Fruit fly (Drosophila melanogaster) ovary, adult (tissue): ENCODE measurements around the gene CG12010.

ENCODE experiments used
- CG17801 ChIP-seq: fragments of 200-800 bp; optimal IDR thresholded peaks from 2 replicates; lab custom pipeline; 2019; ENCODE audit warnings: missing biosample characterization, mild to moderate bottlenecking, missing genetic modification characterization, moderate library complexity; ENCODE audit not compliant: partially characterized antibody

CG12010 gene

DNA sequence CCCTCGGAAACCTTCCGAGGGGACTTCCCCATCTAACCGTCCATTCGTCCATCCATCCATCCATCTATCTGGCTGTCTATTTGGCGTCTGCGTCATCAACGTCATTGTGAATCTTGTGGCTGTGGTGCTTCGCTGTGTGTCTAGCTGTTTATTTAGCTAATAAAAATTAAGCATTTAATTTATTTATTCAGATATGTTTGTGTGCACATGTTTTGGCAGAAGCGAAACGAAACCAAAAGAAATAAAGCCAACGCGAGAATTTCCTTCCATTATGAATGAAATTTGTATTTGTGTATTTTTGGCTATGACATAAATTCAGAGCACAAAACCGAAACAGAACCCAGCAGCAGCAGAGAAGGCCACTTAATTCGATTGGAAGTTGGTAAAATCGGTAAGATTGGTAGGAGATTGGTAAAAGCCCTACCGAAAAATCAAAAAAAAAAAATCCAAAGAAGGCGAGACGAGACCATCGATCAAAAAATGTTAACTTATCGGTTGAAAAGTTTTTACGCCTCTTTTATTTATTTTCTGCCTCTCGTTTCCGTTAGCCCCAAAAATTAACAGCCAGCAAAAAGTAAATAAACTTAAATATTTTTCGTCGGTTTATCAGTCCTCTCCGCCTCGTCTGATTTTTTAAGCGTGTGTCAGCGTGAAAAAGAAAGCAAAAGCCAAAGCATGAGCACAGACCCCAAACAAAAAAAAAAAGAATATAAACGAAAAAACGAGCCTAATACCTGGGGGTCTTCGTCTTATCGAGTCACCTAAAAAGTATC lies 40.9 kb downstream of the CG12010 start:
- TF ChIP-seq CG17801 (GFP tag; lab: Kevin White, UChicago), result no peak

DNA sequence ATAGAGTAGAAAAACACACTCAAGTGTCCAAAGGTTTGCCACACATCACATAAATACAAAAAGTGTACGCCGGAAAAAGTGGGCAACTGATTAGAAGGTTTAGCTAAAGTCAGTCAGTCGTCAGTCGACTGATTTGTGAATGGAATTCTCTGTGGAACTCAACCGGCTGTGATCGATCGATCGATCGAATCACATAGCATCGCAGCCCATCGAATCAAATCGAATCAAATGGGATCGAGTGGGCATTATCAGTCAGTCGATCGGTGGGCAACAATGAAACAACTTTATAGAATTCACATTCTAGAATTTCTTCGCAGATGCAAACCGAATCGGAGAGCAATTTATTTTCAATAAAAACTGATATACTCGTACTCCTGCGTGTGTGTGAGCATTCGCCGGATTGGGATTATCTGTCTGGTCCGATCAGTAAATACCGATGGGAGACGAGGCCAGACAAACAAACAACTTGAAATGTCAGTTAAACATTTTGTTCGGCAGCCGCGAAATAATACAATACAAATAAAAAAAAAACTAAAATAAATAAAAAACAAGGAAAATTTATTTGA lies 41.6 kb downstream of the CG12010 start:
- no peak for TF ChIP-seq CG17801 (GFP tag; lab: Kevin White, UChicago)

DNA sequence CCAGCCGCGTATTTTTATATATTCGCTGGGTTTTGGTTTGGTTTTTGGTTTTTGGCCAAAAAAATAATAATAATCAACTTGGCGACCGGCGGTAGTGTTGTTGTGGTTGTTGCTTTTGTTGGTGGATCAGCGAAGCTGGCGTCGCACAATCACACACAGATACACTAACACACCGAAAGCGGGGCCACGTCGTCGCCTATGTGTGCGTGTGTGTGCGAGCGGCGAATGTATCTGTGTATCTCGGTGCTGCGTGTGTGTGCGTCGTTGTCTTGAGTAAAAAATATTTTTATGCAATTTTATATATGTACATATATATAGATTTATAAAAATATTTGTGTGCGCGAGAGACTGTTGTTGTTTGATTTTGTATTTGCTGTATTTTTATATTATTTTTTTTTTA lies 43.0 kb downstream of the CG12010 start:
- no peak for TF ChIP-seq CG17801 (GFP tag; lab: Kevin White, UChicago)

DNA sequence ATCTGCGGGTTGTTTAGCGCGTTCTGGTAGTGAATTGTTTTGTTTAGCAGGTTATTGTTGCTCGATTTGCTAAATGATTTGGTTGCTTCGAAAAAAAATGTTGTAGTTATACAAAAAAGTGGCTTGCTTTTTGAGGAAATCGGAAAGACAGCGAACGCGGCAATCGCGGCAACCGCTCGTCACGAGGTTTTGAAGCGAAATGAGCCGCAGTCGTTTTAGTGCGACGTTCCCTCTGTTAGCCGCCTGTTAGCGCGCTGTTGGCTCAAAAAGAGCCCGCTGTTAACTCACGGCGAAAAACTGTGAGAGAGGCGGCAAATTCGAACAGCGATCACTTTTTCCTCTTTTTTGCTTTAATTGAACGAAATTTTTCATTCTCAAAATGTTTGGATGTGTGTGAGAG lies 43.7 kb downstream of the CG12010 start:
- peak; percentile 36 for TF ChIP-seq CG17801 (GFP tag; lab: Kevin White, UChicago)

DNA sequence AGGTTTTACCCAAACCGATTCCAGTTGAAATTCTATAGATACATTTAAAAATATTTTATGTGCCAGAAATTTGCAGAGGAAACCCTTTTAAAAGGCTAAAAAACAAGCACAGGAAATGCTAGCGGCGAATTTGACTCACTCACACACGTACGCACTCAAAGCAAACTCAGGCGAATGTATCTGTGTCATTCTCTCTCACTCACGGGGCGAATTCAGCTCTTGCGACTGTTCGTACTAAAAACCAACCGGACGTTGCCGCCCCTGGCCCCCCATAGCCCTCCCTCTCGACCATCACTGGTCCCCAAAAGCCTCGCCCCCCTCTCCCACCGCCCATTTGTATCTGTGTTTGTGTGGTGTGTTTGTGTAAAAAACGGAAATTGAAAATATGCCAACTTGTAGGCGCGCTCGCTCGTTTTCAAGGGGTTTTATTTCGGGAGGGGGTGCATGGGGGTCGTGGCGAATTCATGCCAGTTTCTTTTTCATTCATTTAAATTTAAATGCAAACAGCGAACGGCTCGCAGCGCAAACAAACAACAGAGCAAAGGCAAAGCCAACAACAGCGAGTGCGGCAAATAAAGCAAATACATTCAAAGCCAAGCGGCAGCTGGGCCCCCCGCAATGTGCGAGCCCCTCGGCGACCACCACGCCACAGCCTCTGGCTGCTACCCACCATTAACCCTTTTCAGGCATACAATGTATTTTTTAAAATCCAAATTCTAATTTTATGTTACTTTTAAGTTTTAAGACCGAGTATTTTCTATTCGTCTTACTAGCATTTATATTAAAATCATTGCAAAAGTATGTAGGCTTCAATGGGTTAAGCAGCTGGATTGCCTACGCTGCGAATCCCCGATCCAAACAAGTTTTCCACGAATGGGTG lies 44.4 kb downstream of the CG12010 start:
- TF ChIP-seq CG17801 (GFP tag; lab: Kevin White, UChicago), result no peak

DNA sequence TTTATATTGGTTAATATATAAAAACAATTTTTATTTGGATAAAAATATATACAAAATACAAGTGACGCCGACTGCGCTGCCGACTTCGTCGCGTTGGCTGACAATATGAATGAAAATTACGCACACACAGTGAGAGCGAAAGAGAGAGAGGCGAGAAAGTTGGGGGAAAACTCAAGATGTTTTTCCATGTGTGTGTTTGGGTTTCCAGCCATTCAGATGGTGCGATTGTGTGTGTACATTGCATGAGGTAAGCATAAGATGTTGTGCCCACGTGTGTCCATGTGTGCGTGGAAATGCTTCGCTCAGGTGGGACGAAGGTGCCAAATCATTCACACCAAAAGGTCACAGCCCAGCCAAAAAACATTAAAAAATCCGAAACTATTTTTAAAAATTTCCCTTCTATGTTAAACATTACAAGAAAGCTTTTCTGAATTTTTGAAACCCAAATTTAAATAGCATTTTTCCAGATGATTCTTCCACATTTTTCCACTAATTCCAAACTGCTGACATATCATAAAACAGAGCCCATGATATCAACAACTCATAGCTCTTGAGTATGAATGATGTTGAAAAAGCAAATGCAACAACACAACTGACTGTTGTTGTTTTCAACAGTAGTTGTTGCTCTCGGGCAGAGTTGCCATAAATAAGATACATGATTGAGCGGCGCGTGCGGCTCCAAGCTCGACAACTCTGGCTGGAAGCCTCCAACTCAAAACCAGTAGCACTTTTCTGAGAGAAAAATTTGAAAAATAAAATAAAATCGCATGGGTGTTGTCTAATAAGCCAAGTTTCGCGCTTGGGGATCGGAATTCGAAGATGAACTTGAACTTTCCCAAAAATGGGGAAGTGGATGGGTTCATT lies 45.5 kb downstream of the CG12010 start:
- no peak for TF ChIP-seq CG17801 (GFP tag; lab: Kevin White, UChicago)

DNA sequence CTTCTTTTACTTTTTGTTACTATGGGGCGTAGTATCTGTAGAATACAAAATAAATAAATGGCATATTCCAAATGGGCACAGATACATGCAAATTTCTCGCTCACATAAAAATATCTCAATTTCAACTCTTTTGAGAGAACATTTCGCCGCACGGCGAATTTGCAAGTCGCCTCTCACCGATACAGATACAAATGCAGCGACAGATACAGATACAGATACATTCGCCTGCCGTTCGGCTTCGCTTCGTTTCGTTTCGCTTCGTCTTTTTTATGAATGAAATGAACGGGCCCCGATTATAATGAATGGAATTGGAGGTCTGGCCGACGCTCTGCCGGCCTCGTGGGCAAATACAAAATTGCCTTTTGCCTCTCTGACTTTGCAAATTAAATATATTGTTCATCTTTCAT lies 46.2 kb downstream of the CG12010 start:
- no peak for TF ChIP-seq CG17801 (GFP tag; lab: Kevin White, UChicago)

DNA sequence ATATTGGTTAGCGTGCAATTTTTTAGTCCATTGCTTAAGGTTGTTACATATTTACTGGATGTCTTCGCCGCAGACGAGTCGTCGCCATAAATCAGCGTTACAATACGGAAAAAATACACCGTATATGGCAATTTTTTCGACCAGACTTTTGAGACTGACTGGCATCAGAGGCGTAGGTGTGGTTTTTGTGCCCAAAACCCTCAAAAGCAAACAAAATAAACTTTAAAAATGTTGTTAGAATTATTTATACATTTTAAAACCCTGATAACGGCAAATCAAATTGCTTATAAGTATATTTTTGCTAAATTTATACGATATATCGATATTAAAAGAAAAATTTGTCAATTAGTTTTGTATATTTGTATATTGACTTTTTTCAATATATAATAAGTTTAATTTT lies 46.6 kb downstream of the CG12010 start:
- no peak for TF ChIP-seq CG17801 (GFP tag; lab: Kevin White, UChicago)

DNA sequence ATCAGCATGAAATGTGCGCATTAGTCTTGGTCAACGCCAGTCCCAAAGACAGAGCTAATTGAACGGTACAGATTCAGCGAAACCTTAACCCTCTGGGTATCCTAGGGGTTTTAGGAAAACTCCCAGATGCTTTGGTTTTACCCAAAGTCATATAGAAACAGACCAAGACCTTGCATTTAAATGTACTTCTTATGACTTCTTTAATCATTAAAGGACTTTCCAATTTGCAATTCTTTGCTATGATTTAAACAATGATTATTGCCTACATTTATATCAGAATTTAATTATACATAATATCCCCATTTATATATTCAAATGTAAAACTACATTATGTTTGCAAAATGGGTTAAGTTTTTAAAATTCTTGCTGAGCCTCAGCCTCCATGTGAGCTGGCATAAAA lies 48.9 kb downstream of the CG12010 start:
- TF ChIP-seq CG17801 (GFP tag; lab: Kevin White, UChicago), result no peak

DNA sequence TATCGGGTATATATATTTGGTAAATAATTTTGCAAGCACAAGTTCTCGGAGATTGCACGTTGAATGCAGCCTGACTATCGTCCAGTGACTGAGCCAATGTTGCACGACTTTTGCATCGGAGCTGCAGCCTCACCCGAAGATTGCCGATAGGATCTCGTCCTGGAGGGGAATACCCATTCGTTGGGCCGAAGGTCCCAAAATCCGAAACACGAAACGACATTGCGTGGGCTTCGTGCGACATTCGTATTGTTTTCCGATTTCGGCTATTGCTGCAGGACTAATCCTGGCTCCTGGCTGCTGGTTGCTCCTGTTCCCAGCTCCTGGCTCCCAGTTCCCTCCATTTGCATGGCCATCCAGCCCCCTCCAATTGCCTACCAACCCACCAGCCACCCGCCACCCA lies 50.8 kb downstream of the CG12010 start, which contains the start of gene sty:
Gene sty, minus strand, starts transcription at position 90 of the 400 bp plus-strand sequence.
- TF ChIP-seq CG17801 (GFP tag; lab: Kevin White, UChicago), result no peak
